Fruit fly (Drosophila melanogaster): ENCODE data around the gene CG14342.

DNA sequence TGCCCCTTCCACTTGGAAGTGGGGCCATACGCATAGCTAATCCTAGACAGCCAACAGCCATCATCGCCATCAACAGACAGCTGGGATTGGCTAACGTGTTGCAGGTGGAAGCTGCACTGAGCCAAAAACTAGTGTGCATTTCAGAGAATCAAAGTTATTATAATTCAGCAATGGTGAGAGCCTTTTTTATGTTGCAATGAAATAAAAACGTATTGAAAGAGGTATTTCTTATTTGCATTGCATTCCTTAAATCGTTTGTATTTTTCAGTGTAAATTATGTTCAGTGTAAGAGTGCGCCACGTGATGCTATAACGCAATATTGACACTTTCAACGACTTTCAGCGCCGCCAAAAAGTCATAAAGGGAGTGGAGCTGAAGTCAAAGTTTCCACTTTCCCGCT is 9.6 kb downstream of the CG14342 start:
- TF ChIP-seq psq (optimal IDR thresholded peaks at IDR 0.05) (no peak), EcR (GFP tag; optimal IDR thresholded peaks at IDR 0.05) (no peak), pan (optimal IDR thresholded peaks at IDR 0.05) (no peak)

Measured in whole organism.